Worm (Caenorhabditis elegans): Measurements from ENCODE around the gene gsto-2.

DNA sequence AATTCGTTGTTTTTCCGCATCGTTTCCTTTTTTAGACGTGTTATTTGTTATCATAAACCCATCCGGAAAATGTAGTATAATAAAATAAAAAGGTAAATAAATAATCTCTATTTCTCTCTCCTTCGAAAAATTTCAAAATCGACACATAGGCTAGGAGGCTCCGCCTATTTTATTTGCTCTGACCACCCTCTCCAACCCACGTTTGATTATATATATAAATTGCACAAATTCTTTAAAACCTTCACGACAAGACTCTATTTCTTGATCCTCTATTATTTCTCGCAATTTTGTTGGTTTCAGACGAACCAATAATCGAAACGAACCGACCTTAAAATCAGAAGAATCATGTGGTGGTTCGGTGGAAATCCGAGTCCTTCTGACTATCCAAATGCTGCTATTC lies 26.2 kb downstream of the gsto-2 start, which contains the start of gene doxa-1:
- TF ChIP-seq ceh-13 (GFP tag; optimal IDR thresholded peaks at IDR 0.05) (no peak), sea-1 (GFP tag; conservative IDR thresholded peaks at IDR 0.05) (no peak), ets-7 (tag; optimal IDR thresholded peaks at IDR 0.05) (no peak), tbx-11 (GFP tag; IDR thresholded peaks at IDR 0.05) (no peak), scrt-1 (GFP tag; IDR thresholded peaks at IDR 0.05) (no peak), ama-1 (optimal IDR thresholded peaks at IDR 0.05) (no peak), pes-1 (GFP tag; IDR thresholded peaks at IDR 0.05) (no peak), aly-1 (tag; optimal IDR thresholded peaks at IDR 0.05) (no peak), flt-1 (GFP tag; IDR thresholded peaks at IDR 0.05) (no peak), F13C5.2 (tag; optimal IDR thresholded peaks at IDR 0.05) (no peak), hmbx-1 (tag; optimal IDR thresholded peaks at IDR 0.05) (no peak)
